Worm (Caenorhabditis elegans) whole organism, early embryonic: ENCODE data around the gene taf-7.1.

Experiments
- B0310.2 ChIP-seq: sonication (generic microtip); optimal IDR thresholded peaks from 2 replicates; lab custom pipeline; 2016; ENCODE audit warnings: mild to moderate bottlenecking, missing genetic modification characterization, missing compliant biosample characterization
- F13C5.2 ChIP-seq: sonication (generic microtip); optimal IDR thresholded peaks from 2 replicates; lab custom pipeline; 2017; ENCODE audit warnings: mild to moderate bottlenecking, missing genetic modification characterization, inconsistent platforms, missing compliant biosample characterization
- aly-1 ChIP-seq: sonication (generic microtip); optimal IDR thresholded peaks from 2 replicates; lab custom pipeline; 2016; ENCODE audit warnings: missing genetic modification characterization, missing compliant biosample characterization
- ama-1 ChIP-seq: fragments of 150-350 bp; optimal IDR thresholded peaks from 2 replicates; lab custom pipeline; 2014
- ceh-13 ChIP-seq: fragments of 200-800 bp; sonication (Bioruptor generic); optimal IDR thresholded peaks from 2 replicates; lab custom pipeline; 2018; ENCODE audit warnings: mild to moderate bottlenecking, missing genetic modification characterization, missing compliant biosample characterization
- ceh-36 ChIP-seq: sonication (generic microtip); optimal IDR thresholded peaks from 2 replicates; lab custom pipeline; 2016; ENCODE audit warnings: missing genetic modification characterization, inconsistent platforms, missing compliant biosample characterization
- ets-7 ChIP-seq: sonication (generic microtip); optimal IDR thresholded peaks from 2 replicates; lab custom pipeline; 2016; ENCODE audit warnings: missing genotype, missing genetic modification characterization, missing compliant biosample characterization
- flt-1 ChIP-seq: fragments of 200-800 bp; sonication (Bioruptor generic); IDR thresholded peaks from 2 replicates; pipeline ENCODE4 v1.3.6; 2022; ENCODE audit warnings: missing genetic modification characterization, missing compliant biosample characterization
- hmbx-1 ChIP-seq: sonication (generic microtip); optimal IDR thresholded peaks from 2 replicates; lab custom pipeline; 2016; ENCODE audit warnings: mild to moderate bottlenecking, missing genetic modification characterization, missing compliant biosample characterization
- hmg-4 ChIP-seq: fragments of 200-800 bp; sonication (Bioruptor generic); optimal IDR thresholded peaks from 2 replicates; lab custom pipeline; 2018; ENCODE audit warnings: mild to moderate bottlenecking, missing genetic modification characterization, missing compliant biosample characterization
- hnd-1 ChIP-seq: sonication (generic microtip); optimal IDR thresholded peaks from 2 replicates; lab custom pipeline; 2016; ENCODE audit warnings: missing genetic modification characterization, missing compliant biosample characterization
- scrt-1 ChIP-seq: fragments of 200-800 bp; sonication (Bioruptor generic); IDR thresholded peaks from 2 replicates; pipeline ENCODE4 v1.3.6; 2022; ENCODE audit warnings: missing genetic modification characterization, missing compliant biosample characterization
- tbx-37 ChIP-seq: fragments of 200-800 bp; sonication (Bioruptor generic); conservative IDR thresholded peaks from 2 replicates; pipeline ENCODE4 v1.3.6; 2022; ENCODE audit warnings: missing genetic modification reagents, missing genetic modification characterization, missing compliant biosample characterization
- tra-4 ChIP-seq: sonication (generic microtip); optimal IDR thresholded peaks from 2 replicates; lab custom pipeline; 2017; ENCODE audit warnings: missing genetic modification characterization, missing compliant biosample characterization

ce11 chrX:11823704-11824103 lies 13.6 kb downstream of the taf-7.1 start, which contains the start of gene tag-241:
- TF ChIP-seq hnd-1 (no peak), ama-1 (lab: Kevin White, UChicago) (no peak), tbx-37 (GFP tag; lab: Robert Waterston, UW) (no peak), ceh-13 (GFP tag; lab: Kevin White, UChicago) (no peak), tra-4 (no peak), aly-1 (tag; lab: Kevin White, UChicago) (no peak), ceh-36 (tag; lab: Kevin White, UChicago) (no peak), F13C5.2 (no peak), hmbx-1 (tag; lab: Kevin White, UChicago) (no peak), flt-1 (no peak), B0310.2 (tag; lab: Kevin White, UChicago) (no peak), ets-7 (no peak), hmg-4 (no peak), scrt-1 (no peak)
